Worm (Caenorhabditis elegans): ENCODE data around the gene srab-16.

srab-16 gene

ce11 chrV:800271-800670, 17.7 kb downstream of the srab-16 start:
- no peak for TF ChIP-seq tbx-9 (tag; optimal IDR thresholded peaks at IDR 0.05; ENCODE audit: borderline replicate concordance)
- TF ChIP-seq efl-1 (GFP tag; optimal IDR thresholded peaks at IDR 0.05), result no peak
- TF ChIP-seq ccch-3 (GFP tag; optimal IDR thresholded peaks at IDR 0.05), result no peak
- TF ChIP-seq K11D2.4 (GFP tag; IDR thresholded peaks at IDR 0.05), result no peak
- TF ChIP-seq Y67H2A.10 (GFP tag; conservative IDR thresholded peaks at IDR 0.05), result no peak

- TF ChIP-seq lag-1 (GFP tag; IDR thresholded peaks at IDR 0.05) (no peak), mcd-1 (GFP tag; IDR thresholded peaks at IDR 0.05) (no peak), egrh-3 (GFP tag; IDR thresholded peaks at IDR 0.05) (no peak), gei-17 (GFP tag; optimal IDR thresholded peaks at IDR 0.05) (no peak), ceh-58 (GFP tag; IDR thresholded peaks at IDR 0.05) (no peak)
Measured at ce11 chrV:801555-802060, 19.1 kb downstream of the srab-16 start.

- no peak for TF ChIP-seq gei-17 (GFP tag; optimal IDR thresholded peaks at IDR 0.05)
- TF ChIP-seq snpc-1.3 (tag; optimal IDR thresholded peaks at IDR 0.05; ENCODE audit: insufficient read depth), result no peak
- TF ChIP-seq F39B2.1 (GFP tag; IDR thresholded peaks at IDR 0.05), result no peak
- TF ChIP-seq snpc-3.4 (tag; optimal IDR thresholded peaks at IDR 0.05), result no peak
- no peak for TF ChIP-seq lin-35 (GFP tag; optimal IDR thresholded peaks at IDR 0.05)
- no peak for TF ChIP-seq hmg-20 (GFP tag; IDR thresholded peaks at IDR 0.05)
- no peak for TF ChIP-seq Y56A3A.18 (GFP tag; IDR thresholded peaks at IDR 0.05)
- no peak for TF ChIP-seq K12H6.12 (tag; optimal IDR thresholded peaks at IDR 0.05)
- TF ChIP-seq nfya-1 (tag; optimal IDR thresholded peaks at IDR 0.05; ENCODE audit: borderline replicate concordance, insufficient read depth), result no peak
Measured at ce11 chrV:802726-803125, 20.2 kb downstream of the srab-16 start.

- TF ChIP-seq B0035.1 (tag; optimal IDR thresholded peaks at IDR 0.05) (no peak), B0261.1 (tag; optimal IDR thresholded peaks at IDR 0.05) (no peak), ztf-22 (GFP tag; optimal IDR thresholded peaks at IDR 0.05) (no peak), sea-2 (GFP tag; IDR thresholded peaks at IDR 0.05) (no peak), lin-40 (tag; optimal IDR thresholded peaks at IDR 0.05) (no peak), ama-1 (optimal IDR thresholded peaks at IDR 0.05) (no peak), ama-1 (GFP tag; optimal IDR thresholded peaks at IDR 0.05) (no peak), pbrm-1 (GFP tag; IDR thresholded peaks at IDR 0.05) (no peak), dpff-1 (tag; optimal IDR thresholded peaks at IDR 0.05) (no peak), atf-7 (tag; optimal IDR thresholded peaks at IDR 0.05) (no peak), ZK185.1 (tag; optimal IDR thresholded peaks at IDR 0.05; ENCODE audit: poor library complexity, severe bottlenecking) (no peak), mcd-1 (GFP tag; IDR thresholded peaks at IDR 0.05) (no peak)
Measured at ce11 chrV:803472-803871, 20.9 kb downstream of the srab-16 start.

ce11 chrV:804485-804884, 22.0 kb downstream of the srab-16 start, which contains the start of gene nhr-270:
nhr-270 (minus strand) TSS chrV:804741.
- TF ChIP-seq ztf-25 (GFP tag; IDR thresholded peaks at IDR 0.05) (no peak), zfh-2 (GFP tag; conservative IDR thresholded peaks at IDR 0.05) (peak; percentile 38; the same call in 1 of the 2 replicates), ceh-91 (GFP tag; IDR thresholded peaks at IDR 0.05) (no peak)

Data from whole organism, young adult.